Worm (Caenorhabditis elegans) whole organism, midembryonic: ENCODE measurements around the gene lpd-9.

Experiments
- T22C8.4 ChIP-seq: fragments of 200-800 bp; sonication (Bioruptor generic); IDR thresholded peaks from 2 replicates; pipeline ENCODE4 v1.3.6; 2022; ENCODE audit warnings: missing genetic modification characterization, missing compliant biosample characterization
- cog-1 ChIP-seq: sonication (generic microtip); optimal IDR thresholded peaks from 2 replicates; lab custom pipeline; 2016; ENCODE audit warnings: missing genetic modification characterization, missing compliant biosample characterization
- klf-2 ChIP-seq: fragments of 200-800 bp; sonication (Bioruptor generic); conservative IDR thresholded peaks from 2 replicates; pipeline ENCODE4 v1.3.6; 2022; ENCODE audit warnings: missing genetic modification reagents, missing genetic modification characterization, missing compliant biosample characterization
- tab-1 ChIP-seq: fragments of 200-800 bp; sonication (Bioruptor generic); IDR thresholded peaks from 2 replicates; pipeline ENCODE4 v1.3.6; 2022; ENCODE audit warnings: missing genetic modification characterization, missing compliant biosample characterization
- ztf-23 ChIP-seq: fragments of 200-800 bp; sonication (Bioruptor generic); IDR thresholded peaks from 2 replicates; pipeline ENCODE4 v1.3.6; 2022; ENCODE audit warnings: missing genetic modification reagents, missing genetic modification characterization, missing compliant biosample characterization

DNA sequence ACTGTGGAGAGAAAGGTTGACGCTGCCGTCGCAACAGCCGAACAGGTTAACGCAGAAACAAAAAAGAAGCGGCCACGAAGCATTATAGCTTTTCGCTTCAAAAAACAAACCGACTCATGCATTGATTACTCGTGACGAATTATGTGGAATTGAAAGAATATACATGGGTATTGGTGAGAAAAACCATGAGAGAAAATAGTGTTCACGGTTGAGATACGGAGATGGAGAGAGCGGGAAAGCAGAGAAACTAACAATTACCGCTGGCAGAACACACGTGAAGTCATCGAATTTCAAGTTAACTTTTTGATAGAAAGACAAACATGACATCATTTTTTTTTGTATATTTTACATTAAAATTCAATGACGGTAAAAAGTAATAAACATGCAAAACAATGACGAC is 43.8 kb upstream of the lpd-9 start:
- no peak for TF ChIP-seq cog-1 (tag; lab: Kevin White, UChicago)
- TF ChIP-seq tab-1, result no peak
- TF ChIP-seq ztf-23 (GFP tag; lab: Robert Waterston, UW), result no peak
- TF ChIP-seq klf-2 (GFP tag; lab: Robert Waterston, UW), result no peak
- TF ChIP-seq T22C8.4 (GFP tag; lab: Robert Waterston, UW), result no peak
